Worm (Caenorhabditis elegans): Measurements from ENCODE around the gene C31C9.7.
A peak's percentile ranks its signal among the peaks of the same experiment; 100 is the strongest.

ce11 chrII:13638576-13638975 is 30.3 kb upstream of the C31C9.7 start:
- peak in 1 of 3 experiments; percentile 5 for TF ChIP-seq elt-3 (tag; optimal IDR thresholded peaks at IDR 0.05)
- TF ChIP-seq ztf-11 (tag; optimal IDR thresholded peaks at IDR 0.05), result no peak
- TF ChIP-seq nfya-1 (tag; optimal IDR thresholded peaks at IDR 0.05; ENCODE audit: insufficient read depth), result peak; percentile 17
- TF ChIP-seq nhr-12 (tag; optimal IDR thresholded peaks at IDR 0.05), result no peak
- no peak for TF ChIP-seq snpc-4 (tag; optimal IDR thresholded peaks at IDR 0.05)
- peak; percentile 17 for TF ChIP-seq skn-1 (tag; optimal IDR thresholded peaks at IDR 0.05)
- TF ChIP-seq mdl-1 (tag; optimal IDR thresholded peaks at IDR 0.05), result no peak
